Worm (Caenorhabditis elegans) whole organism, mixed stage, embryonic: Measurements from ENCODE around the gene str-182.

Experiments
- blmp-1 ChIP-seq: fragments of 150-350 bp; optimal IDR thresholded peaks from 2 replicates; lab custom pipeline; 2014; ENCODE audit warnings: missing biosample characterization, missing genetic modification characterization
- ceh-39 ChIP-seq: fragments of 150-350 bp; optimal IDR thresholded peaks from 2 replicates; lab custom pipeline; 2014; ENCODE audit warnings: missing biosample characterization, missing genetic modification characterization
- ceh-43 ChIP-seq: fragments of 200-800 bp; sonication (Bioruptor generic); optimal IDR thresholded peaks from 2 replicates; lab custom pipeline; 2018; ENCODE audit warnings: mild to moderate bottlenecking, missing genetic modification characterization, moderate library complexity, missing compliant biosample characterization
- ces-1 ChIP-seq: fragments of 150-350 bp; optimal IDR thresholded peaks from 2 replicates; lab custom pipeline; 2014; ENCODE audit warnings: missing biosample characterization, missing genetic modification reagents, missing genetic modification characterization
- cnd-1 ChIP-seq: fragments of 200-800 bp; sonication (Bioruptor generic); optimal IDR thresholded peaks from 2 replicates; lab custom pipeline; 2018; ENCODE audit warnings: mild to moderate bottlenecking, missing genetic modification characterization, missing compliant biosample characterization
- drap-1 ChIP-seq: fragments of 200-800 bp; sonication (Bioruptor generic); optimal IDR thresholded peaks from 3 replicates; lab custom pipeline; 2018; ENCODE audit warnings: mild to moderate bottlenecking, missing genetic modification characterization, missing compliant biosample characterization
- elt-1 ChIP-seq: sonication (generic microtip); optimal IDR thresholded peaks from 2 replicates; lab custom pipeline; 2017; ENCODE audit warnings: missing genetic modification characterization, mild to moderate bottlenecking, missing compliant biosample characterization, antibody characterized with exemption, moderate library complexity, borderline replicate concordance; ENCODE audit not compliant: insufficient read depth
- elt-3 ChIP-seq: fragments of 150-350 bp; optimal IDR thresholded peaks from 2 replicates; lab custom pipeline; 2014; ENCODE audit warnings: missing biosample characterization, missing genetic modification characterization
- flh-1 ChIP-seq: fragments of 200-800 bp; sonication (Bioruptor generic); optimal IDR thresholded peaks from 2 replicates; lab custom pipeline; 2018; ENCODE audit warnings: mild to moderate bottlenecking, missing genetic modification characterization, moderate library complexity, missing compliant biosample characterization
- ham-2 ChIP-seq: fragments of 200-800 bp; sonication (Bioruptor generic); optimal IDR thresholded peaks from 2 replicates; lab custom pipeline; 2018; ENCODE audit warnings: mild to moderate bottlenecking, missing genetic modification characterization, missing compliant biosample characterization
- hlh-1 ChIP-seq: fragments of 150-350 bp; optimal IDR thresholded peaks from 2 replicates; lab custom pipeline; 2014; ENCODE audit warnings: missing biosample characterization, missing genetic modification reagents, missing genetic modification characterization
- lin-13 ChIP-seq: fragments of 150-350 bp; optimal IDR thresholded peaks from 2 replicates; lab custom pipeline; 2014; ENCODE audit warnings: missing biosample characterization, missing genetic modification characterization
- lsy-2 ChIP-seq: fragments of 150-350 bp; optimal IDR thresholded peaks from 2 replicates; lab custom pipeline; 2014; ENCODE audit warnings: missing biosample characterization, missing genetic modification characterization
- mab-5 ChIP-seq: fragments of 150-350 bp; optimal IDR thresholded peaks from 2 replicates; lab custom pipeline; 2014; ENCODE audit warnings: missing biosample characterization, missing genetic modification characterization
- mep-1 ChIP-seq: fragments of 150-350 bp; optimal IDR thresholded peaks from 2 replicates; lab custom pipeline; 2017; ENCODE audit warnings: missing biosample characterization, missing genetic modification reagents, missing genetic modification characterization, inconsistent platforms
- nhr-2 ChIP-seq: fragments of 150-350 bp; optimal IDR thresholded peaks from 2 replicates; lab custom pipeline; 2014; ENCODE audit warnings: missing biosample characterization, missing genetic modification characterization
- nhr-237 ChIP-seq: fragments of 150-350 bp; optimal IDR thresholded peaks from 2 replicates; lab custom pipeline; 2014; ENCODE audit warnings: missing biosample characterization, missing genetic modification characterization
- pha-4 ChIP-seq: fragments of 150-350 bp; optimal IDR thresholded peaks from 2 replicates; lab custom pipeline; 2018; ENCODE audit warnings: missing biosample characterization, missing genetic modification reagents, missing genetic modification characterization
- snpc-4 ChIP-seq: fragments of 150-350 bp; optimal IDR thresholded peaks from 2 replicates; lab custom pipeline; 2014; ENCODE audit warnings: missing biosample characterization, missing genetic modification characterization
- sptf-1 ChIP-seq: sonication (generic microtip); optimal IDR thresholded peaks from 2 replicates; lab custom pipeline; 2017; ENCODE audit warnings: mild to moderate bottlenecking, missing genetic modification characterization, moderate library complexity, missing compliant biosample characterization
- tbx-8 ChIP-seq: fragments of 200-800 bp; sonication (Bioruptor generic); optimal IDR thresholded peaks from 2 replicates; lab custom pipeline; 2018; ENCODE audit warnings: mild to moderate bottlenecking, missing genetic modification characterization, moderate library complexity, missing compliant biosample characterization
- unc-120 ChIP-seq: sonication (generic microtip); optimal IDR thresholded peaks from 2 replicates; lab custom pipeline; 2017; ENCODE audit warnings: missing genetic modification characterization, missing compliant biosample characterization; ENCODE audit not compliant: poor library complexity, severe bottlenecking
- unc-39 ChIP-seq: fragments of 150-350 bp; optimal IDR thresholded peaks from 2 replicates; lab custom pipeline; 2014; ENCODE audit warnings: missing biosample characterization, missing genetic modification characterization
- zip-8 ChIP-seq: fragments of 150-350 bp; optimal IDR thresholded peaks from 2 replicates; lab custom pipeline; 2014; ENCODE audit warnings: missing biosample characterization, missing genetic modification characterization

The str-182 gene

DNA sequence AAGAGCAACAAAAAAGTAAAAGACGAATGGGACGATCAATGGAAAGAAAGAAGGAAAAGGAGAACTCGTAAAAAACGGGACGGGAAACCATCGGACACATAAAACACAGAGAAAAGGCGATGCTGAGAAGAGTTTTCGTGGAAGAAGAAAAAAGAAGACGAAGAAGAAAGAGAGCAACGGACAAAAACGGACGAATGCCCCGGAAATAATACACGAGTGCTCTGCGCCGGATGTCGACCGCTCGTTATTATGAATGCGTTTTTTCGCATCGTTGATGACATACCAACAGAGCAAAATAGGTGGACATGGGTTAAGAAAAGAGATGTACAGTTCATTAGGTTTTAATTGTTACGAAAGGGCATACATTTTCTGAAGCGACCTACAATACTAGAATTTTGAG, 42.4 kb upstream of the str-182 start, which contains the start of gene Y22F5A.11:
TSS of gene Y22F5A.11 (minus strand) at position 28 of the 400 bp plus-strand sequence.
- TF ChIP-seq elt-1 (tag; lab: Kevin White, UChicago) (no peak), unc-120 (tag; lab: Kevin White, UChicago) (no peak), sptf-1 (tag; lab: Kevin White, UChicago) (no peak), drap-1 (no peak), hlh-1 (tag; lab: Kevin White, UChicago) (no peak), nhr-237 (tag; lab: Kevin White, UChicago) (no peak), lsy-2 (no peak), unc-39 (no peak), ceh-43 (GFP tag; lab: Kevin White, UChicago) (no peak), snpc-4 (tag; lab: Kevin White, UChicago) (no peak), blmp-1 (tag; lab: Kevin White, UChicago) (no peak), pha-4 (tag; lab: Kevin White, UChicago) (no peak), tbx-8 (GFP tag; lab: Kevin White, UChicago) (no peak), flh-1 (GFP tag; lab: Kevin White, UChicago) (no peak), ces-1 (GFP tag; lab: Kevin White, UChicago) (no peak), nhr-2 (tag; lab: Kevin White, UChicago) (no peak), mep-1 (tag; lab: Kevin White, UChicago) (no peak), cnd-1 (no peak), mab-5 (no peak), zip-8 (tag; lab: Kevin White, UChicago) (no peak)

DNA sequence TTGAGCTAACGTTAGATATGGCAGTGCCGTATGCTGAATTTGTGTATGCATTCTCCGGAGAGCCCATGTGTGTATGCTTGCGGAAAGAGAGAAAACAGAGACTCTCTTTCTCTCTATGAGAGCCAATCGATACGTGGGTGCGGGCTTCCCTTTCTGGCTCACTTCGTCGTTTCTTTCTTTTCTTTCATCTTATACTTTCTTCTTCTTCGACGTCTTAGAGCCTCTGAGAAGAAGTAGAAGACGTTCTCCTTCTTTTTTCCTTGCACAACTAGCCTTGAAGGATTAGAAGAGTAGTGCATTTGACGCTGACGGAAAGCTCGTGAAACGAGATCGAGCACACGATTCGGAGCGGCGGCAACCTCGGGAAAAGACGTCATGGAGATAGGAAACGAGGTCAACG, 40.6 kb upstream of the str-182 start:
- no peak for TF ChIP-seq lin-13
- no peak for TF ChIP-seq tbx-8 (GFP tag; lab: Kevin White, UChicago)
- TF ChIP-seq mab-5, result no peak
- TF ChIP-seq mep-1 (tag; lab: Kevin White, UChicago), result peak; percentile 51
- peak; percentile 61 for TF ChIP-seq ces-1 (GFP tag; lab: Kevin White, UChicago)
- no peak for TF ChIP-seq elt-1 (tag; lab: Kevin White, UChicago)
- no peak for TF ChIP-seq ham-2 (GFP tag; lab: Kevin White, UChicago)
- TF ChIP-seq, all 35 proteins: peak for 2

DNA sequence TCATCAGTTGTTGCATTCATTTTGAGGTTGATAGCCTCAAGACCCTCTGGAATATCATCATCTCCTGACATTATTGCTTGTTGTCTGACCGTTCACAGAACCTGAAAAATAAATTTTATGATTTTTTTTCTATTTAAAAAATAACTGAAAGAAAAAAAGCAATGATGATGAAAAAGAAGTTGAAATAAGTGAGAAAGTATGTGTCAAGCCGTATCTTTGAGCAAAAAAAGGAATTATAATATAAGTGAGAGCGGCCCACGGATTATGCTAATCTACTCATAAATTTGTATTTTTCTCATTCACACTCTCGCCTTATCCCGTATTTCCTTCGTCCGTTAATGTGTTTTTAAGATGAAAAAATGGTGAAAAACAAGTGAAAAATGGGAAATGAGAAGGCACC, 37.0 kb upstream of the str-182 start, which contains the start of gene ric-4:
TSS of gene ric-4 (minus strand) at position 101 of the 400 bp plus-strand sequence.
- TF ChIP-seq drap-1, result no peak
- peak; percentile 2 for TF ChIP-seq ces-1 (GFP tag; lab: Kevin White, UChicago)
- TF ChIP-seq, all 35 proteins: peak for 1

- TF ChIP-seq hlh-1 (tag; lab: Kevin White, UChicago) (no peak), elt-3 (tag; lab: Kevin White, UChicago) (no peak), ces-1 (GFP tag; lab: Kevin White, UChicago) (peak; percentile 67)
Observed at ce11 chrV:10266050-10266449, 32.8 kb upstream of the str-182 start.

- no peak for TF ChIP-seq ham-2 (GFP tag; lab: Kevin White, UChicago)
- no peak for TF ChIP-seq elt-3 (tag; lab: Kevin White, UChicago)
- TF ChIP-seq ces-1 (GFP tag; lab: Kevin White, UChicago), result peak; percentile 52
- TF ChIP-seq unc-120 (tag; lab: Kevin White, UChicago), result no peak
- no peak for TF ChIP-seq flh-1 (GFP tag; lab: Kevin White, UChicago)
- no peak for TF ChIP-seq ceh-39 (tag; lab: Kevin White, UChicago)
- TF ChIP-seq, all 35 proteins: peak for 1
Observed at ce11 chrV:10265019-10265418, 31.8 kb upstream of the str-182 start.

DNA sequence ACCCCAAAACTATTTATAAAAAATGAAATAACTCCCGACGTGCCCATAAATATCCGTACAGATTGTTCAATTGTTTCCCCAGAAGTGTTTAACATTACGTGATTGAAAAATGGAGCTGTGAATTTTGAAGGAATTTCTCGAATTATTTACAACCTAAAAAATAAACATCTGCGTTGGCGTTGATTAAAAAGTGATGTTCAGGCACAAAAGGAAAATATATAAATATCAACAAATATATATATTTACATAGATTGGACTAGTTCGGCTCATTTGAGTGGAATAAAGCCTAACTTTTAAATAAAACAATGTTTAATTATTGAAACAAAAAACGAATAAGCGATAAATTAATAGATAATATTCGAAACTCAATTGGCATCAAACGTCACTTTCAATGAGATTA, 27.2 kb upstream of the str-182 start, which contains the start of gene sri-18:
TSS of gene sri-18 (minus strand) at position 101 of the 400 bp plus-strand sequence.
- TF ChIP-seq ceh-39 (tag; lab: Kevin White, UChicago) (no peak), hlh-1 (tag; lab: Kevin White, UChicago) (no peak), tbx-8 (GFP tag; lab: Kevin White, UChicago) (no peak)

DNA sequence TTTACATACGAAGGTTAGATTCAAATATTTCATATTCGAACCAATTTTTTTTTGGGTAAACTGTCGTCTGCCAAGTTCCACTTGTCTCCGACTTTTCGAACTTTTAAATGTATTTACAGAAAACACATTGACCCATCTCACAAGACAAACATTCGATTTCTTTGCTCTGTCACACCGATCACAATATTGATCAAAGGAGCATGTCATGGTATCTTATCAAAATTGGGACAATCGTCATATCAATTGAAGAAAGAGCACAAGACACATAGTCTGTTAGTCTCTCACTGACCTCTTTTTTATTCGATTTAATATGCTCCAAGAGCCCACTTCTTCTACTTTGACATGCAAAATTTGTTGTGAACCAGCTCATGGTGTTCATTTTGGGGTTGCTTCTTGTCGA, 22.8 kb upstream of the str-182 start, which contains the start of gene nhr-232:
TSS of gene nhr-232 (plus strand) at position 121 of the 400 bp plus-strand sequence.
- TF ChIP-seq blmp-1 (tag; lab: Kevin White, UChicago), result no peak
- TF ChIP-seq drap-1, result no peak
- TF ChIP-seq flh-1 (GFP tag; lab: Kevin White, UChicago), result no peak
- no peak for TF ChIP-seq snpc-4 (tag; lab: Kevin White, UChicago)
- no peak for TF ChIP-seq lin-13
- TF ChIP-seq mep-1 (tag; lab: Kevin White, UChicago), result no peak
- no peak for TF ChIP-seq tbx-8 (GFP tag; lab: Kevin White, UChicago)
- TF ChIP-seq, all 35 proteins: peak for 0
